Worm (Caenorhabditis elegans) whole organism, early embryonic: Measurements from ENCODE around the gene srg-46.

Experiments
- aly-1 ChIP-seq: sonication (generic microtip); optimal IDR thresholded peaks from 2 replicates; lab custom pipeline; 2016; ENCODE audit warnings: missing genetic modification characterization, missing compliant biosample characterization
- ama-1 ChIP-seq: fragments of 150-350 bp; optimal IDR thresholded peaks from 2 replicates; lab custom pipeline; 2014
- ceh-13 ChIP-seq: fragments of 200-800 bp; sonication (Bioruptor generic); optimal IDR thresholded peaks from 2 replicates; lab custom pipeline; 2018; ENCODE audit warnings: mild to moderate bottlenecking, missing genetic modification characterization, missing compliant biosample characterization
- ceh-36 ChIP-seq: sonication (generic microtip); optimal IDR thresholded peaks from 2 replicates; lab custom pipeline; 2016; ENCODE audit warnings: missing genetic modification characterization, inconsistent platforms, missing compliant biosample characterization
- ets-7 ChIP-seq: sonication (generic microtip); optimal IDR thresholded peaks from 2 replicates; lab custom pipeline; 2016; ENCODE audit warnings: missing genotype, missing genetic modification characterization, missing compliant biosample characterization
- flt-1 ChIP-seq: fragments of 200-800 bp; sonication (Bioruptor generic); IDR thresholded peaks from 2 replicates; pipeline ENCODE4 v1.3.6; 2022; ENCODE audit warnings: missing genetic modification characterization, missing compliant biosample characterization
- pes-1 ChIP-seq: fragments of 200-800 bp; sonication (Bioruptor generic); IDR thresholded peaks from 2 replicates; pipeline ENCODE4 v1.3.6; 2022; ENCODE audit warnings: missing genetic modification reagents, missing genetic modification characterization, missing compliant biosample characterization
- scrt-1 ChIP-seq: fragments of 200-800 bp; sonication (Bioruptor generic); IDR thresholded peaks from 2 replicates; pipeline ENCODE4 v1.3.6; 2022; ENCODE audit warnings: missing genetic modification characterization, missing compliant biosample characterization
- sea-1 ChIP-seq: fragments of 200-800 bp; sonication (Bioruptor generic); conservative IDR thresholded peaks from 2 replicates; pipeline ENCODE4 v1.3.6; 2022; ENCODE audit warnings: missing genetic modification characterization, missing compliant biosample characterization
- tbx-11 ChIP-seq: fragments of 200-800 bp; sonication (Bioruptor generic); IDR thresholded peaks from 2 replicates; pipeline ENCODE4 v1.3.6; 2022; ENCODE audit warnings: missing genetic modification characterization, missing compliant biosample characterization
- tra-4 ChIP-seq: sonication (generic microtip); optimal IDR thresholded peaks from 2 replicates; lab custom pipeline; 2017; ENCODE audit warnings: missing genetic modification characterization, missing compliant biosample characterization

ce11 chrV:13350302-13350701 is 13.2 kb upstream of the srg-46 start:
- no peak for TF ChIP-seq tra-4 (tag; lab: Kevin White, UChicago)
- no peak for TF ChIP-seq aly-1
- no peak for TF ChIP-seq ama-1 (lab: Kevin White, UChicago)
- no peak for TF ChIP-seq ceh-36 (tag; lab: Kevin White, UChicago)
- TF ChIP-seq pes-1 (GFP tag; lab: Robert Waterston, UW) = no peak
- TF ChIP-seq ets-7 (tag; lab: Kevin White, UChicago) = no peak
- no peak for TF ChIP-seq flt-1 (GFP tag; lab: Robert Waterston, UW)
- TF ChIP-seq tbx-11 (GFP tag; lab: Robert Waterston, UW) = no peak
- TF ChIP-seq ceh-13 (GFP tag; lab: Kevin White, UChicago) = no peak
- TF ChIP-seq sea-1 = no peak
- no peak for TF ChIP-seq scrt-1 (GFP tag; lab: Robert Waterston, UW)
